Fruit fly (Drosophila melanogaster) whole organism, wandering third instar larva: ENCODE measurements around the gene CG17855.

ENCODE experiments used
- Abd-B ChIP-seq: fragments of >200 bp; optimal IDR thresholded peaks from 2 replicates; lab custom pipeline; 2017; ENCODE audit warnings: missing biosample characterization, missing genetic modification characterization
- CG32264 ChIP-seq: fragments of 200-800 bp; sonication (Bioruptor generic); optimal IDR thresholded peaks from 2 replicates; lab custom pipeline; 2016; ENCODE audit warnings: missing biosample characterization, missing genetic modification characterization
- CG9705 ChIP-seq: fragments of 200-800 bp; sonication (Bioruptor generic); optimal IDR thresholded peaks from 2 replicates; lab custom pipeline; 2018; ENCODE audit warnings: missing biosample characterization, mild to moderate bottlenecking, missing genetic modification characterization
- CrebA ChIP-seq: fragments of 200-800 bp; sonication (Bioruptor generic); optimal IDR thresholded peaks from 2 replicates; lab custom pipeline; 2016; ENCODE audit warnings: missing biosample characterization, mild to moderate bottlenecking, missing genetic modification characterization, borderline replicate concordance
- Dfd ChIP-seq: fragments of >200 bp; optimal IDR thresholded peaks from 2 replicates; lab custom pipeline; 2017; ENCODE audit warnings: missing biosample characterization, missing genetic modification characterization
- Dif ChIP-seq: fragments of 200-275, 200-300 bp; sonication (Bioruptor generic); optimal IDR thresholded peaks from 2 replicates; lab custom pipeline; 2018; ENCODE audit warnings: missing biosample characterization, missing genetic modification characterization; ENCODE audit not compliant: partially characterized antibody
- GATAd ChIP-seq: sonication (Bioruptor generic); optimal IDR thresholded peaks from 2 replicates; lab custom pipeline; 2016; ENCODE audit warnings: missing biosample characterization, missing genetic modification characterization
- HLH106 ChIP-seq: fragments of 200-800 bp; optimal IDR thresholded peaks from 3 replicates; lab custom pipeline; 2019; ENCODE audit warnings: missing biosample characterization, mild to moderate bottlenecking, missing genetic modification characterization, moderate library complexity
- Hnf4 ChIP-seq: fragments of 200-800 bp; sonication (Bioruptor generic); optimal IDR thresholded peaks from 2 replicates; lab custom pipeline; 2016; ENCODE audit warnings: missing biosample characterization, mild to moderate bottlenecking, missing genetic modification characterization
- Hr78 ChIP-seq: fragments of >200 bp; optimal IDR thresholded peaks from 2 replicates; lab custom pipeline; 2017; ENCODE audit warnings: missing biosample characterization, missing genetic modification characterization
- Hr83 ChIP-seq: fragments of 200-300 bp; sonication (Bioruptor generic); optimal IDR thresholded peaks from 2 replicates; lab custom pipeline; 2016; ENCODE audit warnings: missing biosample characterization, mild to moderate bottlenecking, missing genetic modification characterization, moderate library complexity; ENCODE audit not compliant: poor library complexity, severe bottlenecking
- Jra ChIP-seq: sonication (Bioruptor generic); optimal IDR thresholded peaks from 2 replicates; lab custom pipeline; 2016; ENCODE audit warnings: missing biosample characterization, missing genetic modification characterization
- Mio ChIP-seq: sonication (Bioruptor generic); optimal IDR thresholded peaks from 2 replicates; lab custom pipeline; 2016; ENCODE audit warnings: missing biosample characterization, missing genetic modification characterization
- Myc ChIP-seq: fragments of >200 bp; optimal IDR thresholded peaks from 2 replicates; lab custom pipeline; 2017
- N ChIP-seq: fragments of >200 bp; optimal IDR thresholded peaks from 2 replicates; lab custom pipeline; 2018; ENCODE audit warnings: missing biosample characterization, missing external identifiers, missing genetic modification characterization
- OdsH ChIP-seq: fragments of 200-800 bp; sonication (Bioruptor generic); optimal IDR thresholded peaks from 2 replicates; lab custom pipeline; 2016; ENCODE audit warnings: missing biosample characterization, mild to moderate bottlenecking, missing genetic modification characterization
- Rel ChIP-seq, 2 experiments: fragments of 200-800 bp; sonication (Bioruptor generic) in 1 of 2; optimal IDR thresholded peaks; 2 replicates in 1 of 2; 3 replicates in 1 of 2; lab custom pipeline; 2016 to 2019; ENCODE audit warnings: mild to moderate bottlenecking in 2 of 2, missing biosample characterization in 2 of 2, missing genetic modification characterization in 2 of 2, moderate library complexity in 1 of 2
- Sp1 ChIP-seq: fragments of 200-800 bp; sonication (Bioruptor generic); optimal IDR thresholded peaks from 3 replicates; lab custom pipeline; 2019; ENCODE audit warnings: missing biosample characterization, mild to moderate bottlenecking, missing genetic modification characterization, moderate library complexity
- Vsx2 ChIP-seq: fragments of 200-300, 225-300 bp; sonication (Bioruptor generic); optimal IDR thresholded peaks from 2 replicates; lab custom pipeline; 2018; ENCODE audit warnings: missing biosample characterization, missing genetic modification characterization; ENCODE audit not compliant: partially characterized antibody
- br ChIP-seq: fragments of 200-800 bp; sonication (Bioruptor generic); optimal IDR thresholded peaks from 2 replicates; lab custom pipeline; 2016; ENCODE audit warnings: missing biosample characterization, missing genetic modification characterization
- brk ChIP-seq: fragments of 200-800 bp; sonication (Bioruptor generic); optimal IDR thresholded peaks from 2 replicates; lab custom pipeline; 2016; ENCODE audit warnings: missing biosample characterization, mild to moderate bottlenecking, missing genetic modification characterization
- dl ChIP-seq, 2 experiments: fragments of 175-275, 200-275 bp in 1 of 2; fragments of 200-275 bp in 1 of 2; sonication (Bioruptor generic); optimal IDR thresholded peaks; lab custom pipeline; 2018; ENCODE audit warnings: mild to moderate bottlenecking in 2 of 2, missing biosample characterization in 2 of 2, missing genetic modification characterization in 2 of 2, moderate library complexity in 2 of 2; ENCODE audit not compliant: partially characterized antibody in 2 of 2, insufficient read depth in 1 of 2
- dmrt93B ChIP-seq: fragments of 200-800 bp; sonication (Bioruptor generic); optimal IDR thresholded peaks from 2 replicates; lab custom pipeline; 2018; ENCODE audit warnings: missing biosample characterization, mild to moderate bottlenecking, missing genetic modification characterization
- dsf ChIP-seq: sonication (Bioruptor generic); optimal IDR thresholded peaks from 2 replicates; lab custom pipeline; 2016; ENCODE audit warnings: missing biosample characterization, missing genetic modification characterization, borderline replicate concordance
- ey ChIP-seq: fragments of 200-800 bp; sonication (Bioruptor generic); optimal IDR thresholded peaks from 2 replicates; lab custom pipeline; 2016; ENCODE audit warnings: missing biosample characterization, missing genetic modification characterization
- foxo ChIP-seq, 2 experiments: fragments of 200-800 bp; sonication (Bioruptor generic); optimal IDR thresholded peaks; 2 replicates in 1 of 2; 3 replicates in 1 of 2; lab custom pipeline; 2016 to 2017; ENCODE audit warnings: missing biosample characterization in 2 of 2, missing genetic modification characterization in 2 of 2
- fru ChIP-seq: fragments of 200-800 bp; sonication (Bioruptor generic); optimal IDR thresholded peaks from 3 replicates; lab custom pipeline; 2016; ENCODE audit warnings: missing biosample characterization, mild to moderate bottlenecking, missing genetic modification characterization
- h ChIP-seq: fragments of 200-800 bp; sonication (Bioruptor generic); optimal IDR thresholded peaks from 3 replicates; lab custom pipeline; 2016; ENCODE audit warnings: missing biosample characterization, mild to moderate bottlenecking, missing genetic modification characterization
- jim ChIP-seq: fragments of 175-275, 200-325 bp; sonication (Bioruptor generic); optimal IDR thresholded peaks from 2 replicates; lab custom pipeline; 2016; ENCODE audit warnings: missing biosample characterization, mild to moderate bottlenecking, missing genetic modification characterization
- lola ChIP-seq: fragments of >200 bp; optimal IDR thresholded peaks from 2 replicates; lab custom pipeline; 2017; ENCODE audit warnings: missing biosample characterization, missing genetic modification characterization
- pan ChIP-seq: fragments of >200 bp; optimal IDR thresholded peaks from 2 replicates; lab custom pipeline; 2017
- psq ChIP-seq: fragments of 200-800 bp; sonication (Bioruptor generic); optimal IDR thresholded peaks from 3 replicates; lab custom pipeline; 2017; ENCODE audit warnings: missing biosample characterization, mild to moderate bottlenecking, missing genetic modification characterization, moderate library complexity
- rgr ChIP-seq: fragments of 200-800 bp; sonication (Bioruptor generic); optimal IDR thresholded peaks from 3 replicates; lab custom pipeline; 2016; ENCODE audit warnings: missing biosample characterization, mild to moderate bottlenecking, missing genetic modification characterization
- sage ChIP-seq: fragments of 200-800 bp; sonication (Bioruptor generic); optimal IDR thresholded peaks from 2 replicates; lab custom pipeline; 2016; ENCODE audit warnings: missing biosample characterization, mild to moderate bottlenecking, missing genetic modification characterization
- sv ChIP-seq: fragments of 200-800 bp; sonication (Bioruptor generic); optimal IDR thresholded peaks from 3 replicates; lab custom pipeline; 2016; ENCODE audit warnings: missing biosample characterization, missing genetic modification characterization
- tai ChIP-seq: sonication (Bioruptor generic); optimal IDR thresholded peaks from 2 replicates; lab custom pipeline; 2016; ENCODE audit warnings: missing biosample characterization, missing genetic modification characterization
- usp ChIP-seq: fragments of >200 bp; optimal IDR thresholded peaks from 2 replicates; lab custom pipeline; 2017; ENCODE audit warnings: missing biosample characterization, missing genetic modification characterization
- woc ChIP-seq: sonication (Bioruptor generic); optimal IDR thresholded peaks from 2 replicates; lab custom pipeline; 2016; ENCODE audit warnings: missing biosample characterization, mild to moderate bottlenecking, missing genetic modification characterization

CG17855 gene

DNA sequence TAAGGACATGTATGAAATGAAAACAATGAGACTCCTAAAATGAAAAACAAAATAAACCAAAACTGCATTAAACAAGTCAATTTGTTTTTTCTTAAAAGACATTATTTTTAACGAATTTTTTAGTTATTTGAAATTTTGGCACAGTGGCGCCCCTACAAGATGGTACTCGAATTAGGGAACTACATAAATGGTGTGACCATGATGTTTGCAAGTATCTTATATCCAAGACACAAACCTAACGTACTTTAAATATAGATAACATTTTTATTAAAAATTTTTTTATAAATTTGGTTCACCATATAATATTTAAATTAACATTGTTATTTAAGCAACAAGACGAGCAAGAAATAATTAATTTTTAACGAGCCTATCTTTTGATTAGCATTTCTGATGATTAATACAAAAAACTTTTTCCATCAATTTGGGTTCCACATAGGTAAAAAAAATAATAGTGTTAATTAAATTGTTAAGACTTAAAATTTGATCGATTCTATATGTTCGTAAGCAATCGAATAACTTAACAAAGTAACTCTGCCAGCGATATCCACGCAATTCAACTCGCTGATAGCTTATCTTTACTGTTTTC is at the start of gene CG17855:
CG17855 (plus strand) TSS at position 536 of the 586 bp plus-strand sequence.
- TF ChIP-seq Hnf4 (no peak), fru (peak; percentile 36), sage (no peak), Vsx2 (GFP tag; lab: Kevin White, UChicago) (no peak)

DNA sequence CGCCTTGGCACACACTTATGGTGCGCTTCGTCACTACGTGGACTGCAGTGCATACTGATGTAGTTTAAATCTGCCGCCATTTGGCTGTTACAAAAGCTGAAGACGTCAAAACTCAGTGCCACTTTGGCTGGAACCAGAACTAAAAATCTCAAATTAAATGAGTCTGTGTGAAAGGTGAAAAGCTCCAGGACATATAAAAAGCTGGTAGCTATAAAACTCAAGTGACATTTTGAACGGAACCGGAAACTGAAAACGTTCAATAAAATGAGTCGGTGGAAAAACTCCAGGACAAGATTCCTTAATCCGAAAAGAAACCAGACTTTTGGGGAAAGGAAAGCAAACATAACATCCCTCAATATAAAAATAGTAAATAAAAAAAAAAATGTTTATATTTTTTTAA is 49.5 kb upstream of the CG17855 start:
- TF ChIP-seq Myc (lab: Kevin White, UChicago) (no peak), fru (peak; percentile 60), jim (GFP tag; lab: Kevin White, UChicago) (no peak), OdsH (GFP tag; lab: Kevin White, UChicago) (no peak), sage (peak; percentile 52), woc (GFP tag; lab: Kevin White, UChicago) (no peak), Abd-B (GFP tag; lab: Kevin White, UChicago) (no peak), Mio (GFP tag; lab: Kevin White, UChicago) (no peak), Dif (peak; percentile 58), ey (GFP tag; lab: Kevin White, UChicago) (peak; percentile 49), lola (GFP tag; lab: Kevin White, UChicago) (no peak), rgr (GFP tag; lab: Kevin White, UChicago) (no peak), Rel (GFP tag; optimal IDR thresholded peaks at IDR 0.05; lab: Kevin White, UChicago) (no peak), Rel (tag; optimal IDR thresholded peaks at IDR 0.05; lab: Kevin White, UChicago) (peak; percentile 68), h (GFP tag; lab: Kevin White, UChicago) (peak; percentile 86), tai (no peak), CG32264 (GFP tag; lab: Kevin White, UChicago) (peak; percentile 62), CG9705 (peak; percentile 92), Hr78 (GFP tag; lab: Kevin White, UChicago) (no peak), Hr83 (peak; percentile 95), brk (GFP tag; lab: Kevin White, UChicago) (peak; percentile 66), dl (GFP tag; optimal IDR thresholded peaks at IDR 0.05; lab: Kevin White, UChicago; ENCODE audit: insufficient read depth in 1 of 2, partially characterized antibody in 2 of 2) (peak; percentile 30 to 57), usp (GFP tag; lab: Kevin White, UChicago) (no peak), foxo (GFP tag; optimal IDR thresholded peaks at IDR 0.05; lab: Kevin White, UChicago) (no peak), Hnf4 (no peak), dmrt93B (peak; percentile 92), Vsx2 (GFP tag; lab: Kevin White, UChicago) (no peak), pan (lab: Kevin White, UChicago) (no peak), Sp1 (peak; percentile 82), dsf (GFP tag; lab: Kevin White, UChicago) (no peak), HLH106 (tag; lab: Kevin White, UChicago) (peak; percentile 83), CrebA (GFP tag; lab: Kevin White, UChicago) (no peak), br (peak; percentile 19), Jra (GFP tag; lab: Kevin White, UChicago) (no peak), Dfd (GFP tag; lab: Kevin White, UChicago) (no peak), N (GFP tag; lab: Kevin White, UChicago) (no peak), psq (peak; percentile 50), sv (GFP tag; lab: Kevin White, UChicago) (no peak), GATAd (GFP tag; lab: Kevin White, UChicago) (no peak)
